Fruit fly (Drosophila melanogaster) whole organism: ENCODE measurements around the gene Alg2.

Experiments
- CG8478 ChIP-seq: fragments of >200 bp; optimal IDR thresholded peaks from 2 replicates; lab custom pipeline; 2018; ENCODE audit warnings: inconsistent platforms
- Dll ChIP-seq: fragments of >200 bp; optimal IDR thresholded peaks from 2 replicates; lab custom pipeline; 2017
- psq ChIP-seq: fragments of >200 bp; optimal IDR thresholded peaks from 2 replicates; lab custom pipeline; 2017
- usp ChIP-seq: fragments of >200 bp; optimal IDR thresholded peaks from 2 replicates; lab custom pipeline; 2017; ENCODE audit warnings: missing biosample characterization, missing genetic modification characterization, mixed read lengths

DNA sequence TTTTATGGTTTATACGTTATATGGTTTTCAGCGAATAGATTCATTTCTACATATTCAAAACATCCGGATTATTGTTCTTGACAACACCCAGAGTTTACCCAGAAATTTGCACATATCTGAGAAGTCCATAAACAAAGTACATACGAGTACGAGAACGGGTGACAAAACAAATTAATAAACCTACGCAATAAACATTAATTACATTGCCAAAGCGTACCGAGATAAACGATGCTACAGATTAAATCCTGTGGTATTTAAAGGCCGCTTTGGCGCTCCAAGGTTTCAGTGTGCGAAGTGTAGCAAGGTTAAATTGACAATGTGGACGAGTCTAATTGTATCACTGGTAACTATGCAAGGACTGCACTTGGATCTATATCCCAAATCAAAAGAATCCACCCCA lies 43.7 kb downstream of the Alg2 start, which contains the start of gene CG14957:
- TF ChIP-seq Dll (lab: Kevin White, UChicago) (no peak), CG8478 (lab: Kevin White, UChicago) (no peak), psq (no peak), usp (GFP tag; lab: Kevin White, UChicago) (no peak)
